Worm (Caenorhabditis elegans): ENCODE results near the gene farl-11.

The farl-11 gene

ce11 chrII:7072590-7073536 is 32.0 kb downstream of the farl-11 start (continued):
- no peak for TF ChIP-seq nhr-12 (tag; optimal IDR thresholded peaks at IDR 0.05)
- peak; percentile 1 for TF ChIP-seq jun-1 (tag; optimal IDR thresholded peaks at IDR 0.05)
- no peak for TF ChIP-seq tbx-2 (tag; optimal IDR thresholded peaks at IDR 0.05)
- no peak for TF ChIP-seq nhr-43 (tag; optimal IDR thresholded peaks at IDR 0.05; ENCODE audit: poor library complexity, severe bottlenecking)
- no peak for TF ChIP-seq egl-27 (tag; optimal IDR thresholded peaks at IDR 0.05)
- peak; percentile 86 for TF ChIP-seq lin-15B (tag; optimal IDR thresholded peaks at IDR 0.05)
- TF ChIP-seq nhr-25 (tag; optimal IDR thresholded peaks at IDR 0.05): peak; percentile 39
- no peak for TF ChIP-seq fkh-10 (GFP tag; optimal IDR thresholded peaks at IDR 0.05)
- no peak for TF ChIP-seq ztf-4 (tag; optimal IDR thresholded peaks at IDR 0.05)
- TF ChIP-seq nhr-67 (tag; optimal IDR thresholded peaks at IDR 0.05): no peak

- TF ChIP-seq ztf-11 (tag; optimal IDR thresholded peaks at IDR 0.05): no peak
- TF ChIP-seq sea-2 (GFP tag; optimal IDR thresholded peaks at IDR 0.05): no peak
- no peak for TF ChIP-seq egl-5 (tag; optimal IDR thresholded peaks at IDR 0.05)
These were observed 32.6 kb downstream of the farl-11 start, which contains the start of gene kars-1 for ce11 chrII:7072315-7072589. TSS of gene kars-1 (minus strand) at chrII:7072415.

ce11 chrII:7070434-7070833 is 34.4 kb downstream of the farl-11 start:
- TF ChIP-seq nhr-77 (tag; optimal IDR thresholded peaks at IDR 0.05) (no peak), eor-1 (tag; optimal IDR thresholded peaks at IDR 0.05) (no peak), R02D3.7 (tag; optimal IDR thresholded peaks at IDR 0.05) (no peak), nhr-43 (tag; optimal IDR thresholded peaks at IDR 0.05; ENCODE audit: poor library complexity, severe bottlenecking) (no peak), nhr-11 (tag; optimal IDR thresholded peaks at IDR 0.05) (no peak), nhr-12 (tag; optimal IDR thresholded peaks at IDR 0.05) (no peak), elt-2 (tag; optimal IDR thresholded peaks at IDR 0.05) (no peak), pqm-1 (tag; optimal IDR thresholded peaks at IDR 0.05) (no peak), nhr-25 (tag; optimal IDR thresholded peaks at IDR 0.05) (no peak)

- TF ChIP-seq ama-1 (optimal IDR thresholded peaks at IDR 0.05): no peak
- no peak for TF ChIP-seq ceh-9 (tag; optimal IDR thresholded peaks at IDR 0.05)
- TF ChIP-seq elt-2 (tag; optimal IDR thresholded peaks at IDR 0.05): no peak
- no peak for TF ChIP-seq sea-2 (GFP tag; optimal IDR thresholded peaks at IDR 0.05)
- no peak for TF ChIP-seq mml-1 (tag; optimal IDR thresholded peaks at IDR 0.05)
- no peak for TF ChIP-seq skn-1 (tag; optimal IDR thresholded peaks at IDR 0.05)
- TF ChIP-seq zag-1 (tag; optimal IDR thresholded peaks at IDR 0.05): no peak
- no peak for TF ChIP-seq egl-5 (tag; optimal IDR thresholded peaks at IDR 0.05)
- TF ChIP-seq hmg-11 (tag; optimal IDR thresholded peaks at IDR 0.05): no peak
- no peak for TF ChIP-seq nhr-28 (tag; optimal IDR thresholded peaks at IDR 0.05)
- no peak for TF ChIP-seq eor-1 (tag; optimal IDR thresholded peaks at IDR 0.05)
- no peak for TF ChIP-seq tbx-2 (tag; optimal IDR thresholded peaks at IDR 0.05)
- TF ChIP-seq mdl-1 (tag; optimal IDR thresholded peaks at IDR 0.05): no peak
- no peak for TF ChIP-seq pha-4 (tag; optimal IDR thresholded peaks at IDR 0.05)
- TF ChIP-seq ZK546.5 (tag; optimal IDR thresholded peaks at IDR 0.05): no peak
- no peak for TF ChIP-seq elt-3 (tag; optimal IDR thresholded peaks at IDR 0.05)
- no peak for TF ChIP-seq nhr-67 (tag; optimal IDR thresholded peaks at IDR 0.05)
These were observed 35.0 kb downstream of the farl-11 start, which contains the start of gene him-14 for ce11 chrII:7069866-7070265. TSS of gene him-14 (minus strand) at chrII:7069966.

ce11 chrII:7065391-7065790 is 39.4 kb downstream of the farl-11 start, which contains the start of gene nos-2:
TSS of gene nos-2 (plus strand) at chrII:7065618.
- no peak for TF ChIP-seq nfya-1 (tag; optimal IDR thresholded peaks at IDR 0.05; ENCODE audit: insufficient read depth)
- TF ChIP-seq lin-15B (tag; optimal IDR thresholded peaks at IDR 0.05): no peak
- no peak for TF ChIP-seq ztf-11 (tag; optimal IDR thresholded peaks at IDR 0.05)
- TF ChIP-seq fos-1 (tag; optimal IDR thresholded peaks at IDR 0.05): no peak
- TF ChIP-seq nhr-12 (tag; optimal IDR thresholded peaks at IDR 0.05): no peak
- no peak for TF ChIP-seq nhr-76 (tag; optimal IDR thresholded peaks at IDR 0.05)
- no peak for TF ChIP-seq nhr-23 (tag; optimal IDR thresholded peaks at IDR 0.05)
- TF ChIP-seq eor-1 (tag; optimal IDR thresholded peaks at IDR 0.05): no peak
- no peak for TF ChIP-seq nhr-77 (tag; optimal IDR thresholded peaks at IDR 0.05)
- no peak for TF ChIP-seq ceh-9 (tag; optimal IDR thresholded peaks at IDR 0.05)
- TF ChIP-seq pha-4 (tag; optimal IDR thresholded peaks at IDR 0.05): no peak

Data from whole organism, L3 larva.